Fruit fly (Drosophila melanogaster) whole organism, embryonic: ENCODE measurements around the gene CG11980.

Source experiments
- Aef1 ChIP-seq: fragments of 200-800 bp; sonication (Bioruptor generic); IDR thresholded peaks from 3 replicates; pipeline ENCODE4 v1.3.6; 2022; ENCODE audit warnings: missing biosample characterization, missing genetic modification characterization
- Antp ChIP-seq: fragments of 200-800 bp; sonication (Bioruptor generic); optimal IDR thresholded peaks from 3 replicates; lab custom pipeline; 2016; ENCODE audit warnings: missing biosample characterization, missing genetic modification characterization
- CG10274 ChIP-seq: fragments of 200-800 bp; sonication (Bioruptor generic); optimal IDR thresholded peaks from 3 replicates; lab custom pipeline; 2017; ENCODE audit warnings: missing biosample characterization, mild to moderate bottlenecking, missing genetic modification characterization
- CG12155 ChIP-seq: fragments of 200-800 bp; sonication (Bioruptor generic); optimal IDR thresholded peaks from 3 replicates; lab custom pipeline; 2016; ENCODE audit warnings: missing biosample characterization, missing genetic modification characterization
- CG14050 ChIP-seq: fragments of 200-800 bp; sonication (Bioruptor generic); IDR thresholded peaks from 3 replicates; pipeline ENCODE4 v1.3.6; 2022; ENCODE audit warnings: missing biosample characterization, missing genetic modification characterization
- CG15073 ChIP-seq: fragments of 200-800 bp; sonication (Bioruptor generic); optimal IDR thresholded peaks from 2 replicates; lab custom pipeline; 2016; ENCODE audit warnings: missing biosample characterization, missing genetic modification characterization
- CG15269 ChIP-seq: fragments of 200-800 bp; sonication (Bioruptor generic); optimal IDR thresholded peaks from 2 replicates; lab custom pipeline; 2018; ENCODE audit warnings: missing biosample characterization, mild to moderate bottlenecking, missing genetic modification characterization, moderate library complexity
- CG15479 ChIP-seq: fragments of 200-800 bp; sonication (Bioruptor generic); optimal IDR thresholded peaks from 3 replicates; lab custom pipeline; 2019; ENCODE audit warnings: missing biosample characterization, mild to moderate bottlenecking, missing genetic modification characterization, moderate library complexity
- CG17385 ChIP-seq: fragments of 200-800 bp; sonication (Bioruptor generic); optimal IDR thresholded peaks from 3 replicates; lab custom pipeline; 2018; ENCODE audit warnings: missing biosample characterization, mild to moderate bottlenecking, missing genetic modification characterization
- CG17829 ChIP-seq: fragments of 200-800 bp; optimal IDR thresholded peaks from 2 replicates; lab custom pipeline; 2019; ENCODE audit warnings: missing biosample characterization, mild to moderate bottlenecking, missing genetic modification characterization, moderate library complexity
- CG1832 ChIP-seq: fragments of 200-800 bp; sonication (Bioruptor generic); optimal IDR thresholded peaks from 2 replicates; lab custom pipeline; 2017; ENCODE audit warnings: missing biosample characterization, mild to moderate bottlenecking, missing genetic modification characterization, inconsistent platforms
- CG30431 ChIP-seq: fragments of 200-800 bp; sonication (Bioruptor generic); optimal IDR thresholded peaks from 2 replicates; lab custom pipeline; 2017; ENCODE audit warnings: missing biosample characterization, missing genetic modification characterization
- CG34422 ChIP-seq: fragments of 200-800 bp; sonication (Bioruptor generic); IDR thresholded peaks from 3 replicates; pipeline ENCODE4 v1.3.6; 2022; ENCODE audit warnings: missing biosample characterization, missing genetic modification characterization
- CG3847 ChIP-seq: fragments of 200-800 bp; sonication (Bioruptor generic); IDR thresholded peaks from 2 replicates; pipeline ENCODE4 v1.3.6; 2022; ENCODE audit warnings: missing biosample characterization, missing genetic modification characterization
- CG3995 ChIP-seq: fragments of 200-800 bp; sonication (Bioruptor generic); optimal IDR thresholded peaks from 3 replicates; lab custom pipeline; 2016; ENCODE audit warnings: missing biosample characterization, missing genetic modification characterization
- CG4730 ChIP-seq: fragments of 200-800 bp; sonication (Bioruptor generic); IDR thresholded peaks from 2 replicates; pipeline ENCODE4 v1.3.6; 2022; ENCODE audit warnings: missing biosample characterization, missing genetic modification characterization
- CG5953 ChIP-seq: fragments of 200-800 bp; sonication (Bioruptor generic); IDR thresholded peaks from 2 replicates; pipeline ENCODE4 v1.3.6; 2022; ENCODE audit warnings: missing biosample characterization, missing genetic modification characterization
- CG6683 ChIP-seq: fragments of 200-800 bp; sonication (Bioruptor generic); optimal IDR thresholded peaks from 2 replicates; lab custom pipeline; 2017; ENCODE audit warnings: missing biosample characterization, mild to moderate bottlenecking, missing genetic modification characterization, missing genetic modification reagents
- CG6689 ChIP-seq: fragments of 200-800 bp; sonication (Bioruptor generic); IDR thresholded peaks from 2 replicates; pipeline ENCODE4 v1.3.6; 2022; ENCODE audit warnings: missing biosample characterization, missing genetic modification characterization
- CG7745 ChIP-seq: fragments of 200-800 bp; sonication (Bioruptor generic); optimal IDR thresholded peaks from 2 replicates; lab custom pipeline; 2018; ENCODE audit warnings: missing biosample characterization, mild to moderate bottlenecking, missing genetic modification characterization, moderate library complexity
- Doc2 ChIP-seq: fragments of 200-800 bp; sonication (Bioruptor generic); IDR thresholded peaks from 2 replicates; pipeline ENCODE4 v1.3.6; 2022; ENCODE audit warnings: missing biosample characterization, missing genetic modification characterization
- Dp ChIP-seq: fragments of 200-800 bp; sonication (Bioruptor generic); optimal IDR thresholded peaks from 2 replicates; lab custom pipeline; 2018; ENCODE audit warnings: missing biosample characterization, mild to moderate bottlenecking, missing genetic modification characterization, moderate library complexity
- Dref ChIP-seq: fragments of 200-800 bp; sonication (Bioruptor generic); IDR thresholded peaks from 2 replicates; pipeline ENCODE4 v1.3.6; 2022; ENCODE audit warnings: missing biosample characterization, missing genetic modification characterization
- Gsc ChIP-seq: fragments of 200-800 bp; sonication (Bioruptor generic); IDR thresholded peaks from 2 replicates; pipeline ENCODE4 v1.3.6; 2022; ENCODE audit warnings: missing biosample characterization, missing genetic modification characterization
- HmgD ChIP-seq: fragments of 200-800 bp; sonication (Bioruptor generic); optimal IDR thresholded peaks from 3 replicates; lab custom pipeline; 2016; ENCODE audit warnings: missing biosample characterization, missing genetic modification characterization
- HmgZ ChIP-seq: fragments of 200-800 bp; sonication (Bioruptor generic); optimal IDR thresholded peaks from 2 replicates; lab custom pipeline; 2018; ENCODE audit warnings: missing biosample characterization, mild to moderate bottlenecking, missing genetic modification characterization
- Hmr ChIP-seq: fragments of 200-800 bp; sonication (Bioruptor generic); optimal IDR thresholded peaks from 3 replicates; lab custom pipeline; 2017; ENCODE audit warnings: mild to moderate bottlenecking, missing biosample characterization, missing genetic modification reagents, missing genetic modification characterization
- Hmx ChIP-seq: fragments of 200-800 bp; sonication (Bioruptor generic); optimal IDR thresholded peaks from 2 replicates; lab custom pipeline; 2016; ENCODE audit warnings: missing biosample characterization, missing genetic modification characterization
- Jarid2 ChIP-seq: fragments of 200-800 bp; sonication (Bioruptor generic); optimal IDR thresholded peaks from 3 replicates; lab custom pipeline; 2017; ENCODE audit warnings: mild to moderate bottlenecking, missing biosample characterization, missing genetic modification reagents, missing genetic modification characterization
- Lhr ChIP-seq: fragments of 200-800 bp; sonication (Bioruptor generic); optimal IDR thresholded peaks from 3 replicates; lab custom pipeline; 2017; ENCODE audit warnings: mild to moderate bottlenecking, missing biosample characterization, missing genetic modification reagents, missing genetic modification characterization
- Neu2 ChIP-seq: fragments of 200-800 bp; sonication (Bioruptor generic); optimal IDR thresholded peaks from 3 replicates; lab custom pipeline; 2016; ENCODE audit warnings: missing biosample characterization, missing genetic modification characterization, borderline replicate concordance
- Oaz ChIP-seq: fragments of 200-800 bp; sonication (Bioruptor generic); IDR thresholded peaks from 2 replicates; pipeline ENCODE4 v1.3.6; 2022; ENCODE audit warnings: missing biosample characterization, missing genetic modification characterization
- Six4 ChIP-seq: fragments of 200-800 bp; sonication (Bioruptor generic); optimal IDR thresholded peaks from 2 replicates; lab custom pipeline; 2016; ENCODE audit warnings: missing biosample characterization, missing genetic modification characterization
- abd-A ChIP-seq: fragments of 200-800 bp; sonication (Bioruptor generic); optimal IDR thresholded peaks from 3 replicates; lab custom pipeline; 2019; ENCODE audit warnings: missing biosample characterization, mild to moderate bottlenecking, missing genetic modification characterization, moderate library complexity
- ase ChIP-seq: fragments of 200-800 bp; sonication (Bioruptor generic); IDR thresholded peaks from 3 replicates; pipeline ENCODE4 v1.3.6; 2022; ENCODE audit warnings: missing biosample characterization, missing genetic modification characterization
- cg ChIP-seq: fragments of 200-800 bp; sonication (Bioruptor generic); optimal IDR thresholded peaks from 3 replicates; lab custom pipeline; 2019; ENCODE audit warnings: missing biosample characterization, mild to moderate bottlenecking, missing genetic modification characterization, moderate library complexity
- chm ChIP-seq: fragments of 200-800 bp; sonication (Bioruptor generic); IDR thresholded peaks from 2 replicates; pipeline ENCODE4 v1.3.6; 2022; ENCODE audit warnings: missing biosample characterization, missing genetic modification characterization
- danr ChIP-seq: fragments of 200-800 bp; sonication (Bioruptor generic); IDR thresholded peaks from 2 replicates; pipeline ENCODE4 v1.3.6; 2022; ENCODE audit warnings: missing biosample characterization, missing genetic modification characterization
- dysf ChIP-seq: fragments of 200-800 bp; sonication (Bioruptor generic); IDR thresholded peaks from 3 replicates; pipeline ENCODE4 v1.3.6; 2022; ENCODE audit warnings: missing biosample characterization, missing genetic modification characterization
- ems ChIP-seq: fragments of 200-800 bp; sonication (Bioruptor generic); optimal IDR thresholded peaks from 3 replicates; lab custom pipeline; 2016; ENCODE audit warnings: missing biosample characterization, missing genetic modification characterization
- eve ChIP-seq, 2 experiments: fragments of >200 bp; optimal IDR thresholded peaks; 2 replicates each; lab custom pipeline; 2017; ENCODE audit warnings: missing biosample characterization in 2 of 2, missing genetic modification characterization in 2 of 2
- ewg ChIP-seq: fragments of 200-800 bp; sonication (Bioruptor generic); optimal IDR thresholded peaks from 3 replicates; lab custom pipeline; 2017; ENCODE audit warnings: mild to moderate bottlenecking, missing biosample characterization, missing genetic modification reagents, missing genetic modification characterization
- fd3F ChIP-seq: fragments of 200-800 bp; sonication (Bioruptor generic); optimal IDR thresholded peaks from 2 replicates; lab custom pipeline; 2018; ENCODE audit warnings: missing biosample characterization, mild to moderate bottlenecking, missing genetic modification characterization, moderate library complexity
- fu2 ChIP-seq: fragments of 200-800 bp; sonication (Bioruptor generic); optimal IDR thresholded peaks from 2 replicates; lab custom pipeline; 2016; ENCODE audit warnings: missing biosample characterization, missing genetic modification characterization
- jing ChIP-seq: fragments of 200-800 bp; sonication (Bioruptor generic); optimal IDR thresholded peaks from 2 replicates; lab custom pipeline; 2018; ENCODE audit warnings: missing biosample characterization, mild to moderate bottlenecking, missing genetic modification characterization
- pb ChIP-seq: fragments of 200-800 bp; sonication (Bioruptor generic); optimal IDR thresholded peaks from 3 replicates; lab custom pipeline; 2016; ENCODE audit warnings: missing biosample characterization, missing genetic modification characterization
- ro ChIP-seq: fragments of 200-800 bp; sonication (Bioruptor generic); IDR thresholded peaks from 2 replicates; pipeline ENCODE4 v1.3.6; 2022; ENCODE audit warnings: missing biosample characterization, missing genetic modification characterization
- sc ChIP-seq, 3 experiments: fragments of >200 bp in 2 of 3; fragments of 200-800 bp in 1 of 3; sonication (Bioruptor generic) in 1 of 3; optimal IDR thresholded peaks; 2 replicates in 2 of 3; 3 replicates in 1 of 3; lab custom pipeline; 2017; ENCODE audit warnings: mild to moderate bottlenecking in 1 of 3, missing biosample characterization in 1 of 3, missing genetic modification characterization in 1 of 3, missing genetic modification reagents in 1 of 3
- sug ChIP-seq: fragments of 200-800 bp; optimal IDR thresholded peaks from 2 replicates; lab custom pipeline; 2019; ENCODE audit warnings: missing biosample characterization, mild to moderate bottlenecking, missing genetic modification characterization, moderate library complexity

CG11980 gene

DNA sequence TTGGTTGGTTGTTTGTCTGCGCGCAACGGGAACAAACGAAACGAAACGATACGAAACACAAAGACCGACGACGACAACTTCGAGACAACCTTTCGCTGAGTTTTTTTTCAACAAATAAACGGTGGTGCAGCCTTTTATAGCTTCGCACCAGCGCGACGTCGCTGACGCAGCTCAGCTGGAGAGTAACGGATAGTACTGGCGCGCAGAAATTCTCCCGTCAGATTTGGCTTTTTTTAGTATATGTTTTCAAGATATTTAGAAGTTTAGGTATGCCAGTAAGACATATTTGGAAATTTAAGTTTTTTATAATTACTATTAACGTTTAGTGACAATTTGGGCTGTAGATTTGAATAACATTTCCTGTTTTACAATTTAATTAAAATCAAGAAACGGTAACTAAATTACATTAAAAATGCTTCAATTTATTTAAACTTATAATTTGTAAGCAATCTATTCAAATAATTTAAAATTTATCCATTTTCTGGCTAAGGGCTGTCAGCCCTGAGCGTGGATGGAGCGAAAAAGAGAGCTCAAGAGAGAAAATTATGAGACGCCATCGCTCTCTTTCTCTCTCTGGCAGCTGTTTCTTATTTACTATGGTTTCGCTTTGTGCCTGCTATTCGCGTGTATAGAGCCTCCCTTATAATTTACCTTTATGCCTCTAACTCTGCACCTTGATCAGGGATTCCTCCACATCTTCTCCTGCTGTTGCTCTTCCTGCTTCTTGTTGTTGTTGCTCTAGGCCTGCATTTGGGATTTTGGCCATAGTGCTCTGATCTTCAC, 30.0 kb downstream of the CG11980 start (continued):
- TF ChIP-seq Doc2 (GFP tag; lab: Robert Waterston, UW) = no peak
- TF ChIP-seq CG6683 (GFP tag; lab: Kevin White, UChicago) = peak; percentile 85
- no peak for TF ChIP-seq CG1832 (GFP tag; lab: Kevin White, UChicago)
- peak; percentile 92 for TF ChIP-seq Jarid2 (GFP tag; lab: Kevin White, UChicago)
- no peak for TF ChIP-seq sc (optimal IDR thresholded peaks at IDR 0.05; lab: Kevin White, UChicago)
- peak; percentile 58 for TF ChIP-seq sc (GFP tag; optimal IDR thresholded peaks at IDR 0.05; lab: Kevin White, UChicago)
- TF ChIP-seq CG3847 = peak; percentile 60; the same call in 1 of the 2 replicates
- TF ChIP-seq CG6689 = peak; percentile 72
- no peak for TF ChIP-seq ro (GFP tag; lab: Robert Waterston, UW)
- no peak for TF ChIP-seq CG5953 (GFP tag; lab: Robert Waterston, UW)
- peak; percentile 91 for TF ChIP-seq Hmr (GFP tag; lab: Kevin White, UChicago)
- TF ChIP-seq CG15269 (tag; lab: Kevin White, UChicago) = peak; percentile 89
- peak; percentile 14 for TF ChIP-seq CG15073 (GFP tag; lab: Kevin White, UChicago)
- TF ChIP-seq CG17385 (GFP tag; lab: Kevin White, UChicago) = peak; percentile 83
- TF ChIP-seq ems (GFP tag; lab: Kevin White, UChicago) = peak; percentile 29
- TF ChIP-seq CG14050 = peak; percentile 67
- TF ChIP-seq Aef1 (GFP tag; lab: Robert Waterston, UW) = peak; percentile 46; the same call in 2 of the 3 replicates
- peak; percentile 92 for TF ChIP-seq CG17829 (tag; lab: Kevin White, UChicago)
- peak; percentile 69 for TF ChIP-seq CG12155 (GFP tag; lab: Kevin White, UChicago)
- TF ChIP-seq danr = no peak; the same call in 1 of the 2 replicates
- peak; percentile 58 for TF ChIP-seq Six4
- TF ChIP-seq ase (GFP tag; lab: Robert Waterston, UW) = 0 out of 3 replicates have a peak, but pooled peaks have one; percentile 9
- peak; percentile 64 for TF ChIP-seq HmgZ (tag; lab: Kevin White, UChicago)
- TF ChIP-seq ewg (GFP tag; lab: Kevin White, UChicago) = peak; percentile 69
- TF ChIP-seq Dp (GFP tag; lab: Kevin White, UChicago) = peak; percentile 28
- peak; percentile 14 for TF ChIP-seq jing (GFP tag; lab: Kevin White, UChicago)
- no peak for TF ChIP-seq CG4730 (GFP tag; lab: Robert Waterston, UW)
- no peak for TF ChIP-seq HmgD
- peak; percentile 22 for TF ChIP-seq CG3995
- no peak for TF ChIP-seq Antp (GFP tag; lab: Kevin White, UChicago)
- peak; percentile 7 for TF ChIP-seq CG30431 (GFP tag; lab: Kevin White, UChicago)
- TF ChIP-seq CG7745 = peak; percentile 65
- TF ChIP-seq fd3F (GFP tag; lab: Kevin White, UChicago) = peak; percentile 70
- peak; percentile 61 for TF ChIP-seq Lhr (GFP tag; lab: Kevin White, UChicago)
- peak in 1 of 2 experiments; percentile 93 for TF ChIP-seq eve (GFP tag; optimal IDR thresholded peaks at IDR 0.05; lab: Kevin White, UChicago)
- no peak for TF ChIP-seq pb (GFP tag; lab: Kevin White, UChicago)
- TF ChIP-seq Gsc (GFP tag; lab: Robert Waterston, UW) = no peak
- TF ChIP-seq CG10274 (GFP tag; lab: Kevin White, UChicago) = peak; percentile 45
- peak; percentile 84 for TF ChIP-seq chm (GFP tag; lab: Robert Waterston, UW)
- TF ChIP-seq abd-A = peak; percentile 58
- TF ChIP-seq fu2 = peak; percentile 12
- TF ChIP-seq cg (GFP tag; lab: Kevin White, UChicago) = no peak
- peak; percentile 32 for TF ChIP-seq Hmx (GFP tag; lab: Kevin White, UChicago)
- no peak for TF ChIP-seq Oaz
- TF ChIP-seq dysf (GFP tag; lab: Robert Waterston, UW) = peak; percentile 79
- no peak for TF ChIP-seq Dref
- peak; percentile 89 for TF ChIP-seq sug (tag; lab: Kevin White, UChicago)
- peak; percentile 72; the same call in 2 of the 3 replicates for TF ChIP-seq CG34422 (GFP tag; lab: Robert Waterston, UW)
- TF ChIP-seq CG15479 = peak; percentile 81
- TF ChIP-seq Neu2 (GFP tag; lab: Kevin White, UChicago) = no peak
